Fruit fly (Drosophila melanogaster): ENCODE data around the gene CG33493.

The CG33493 gene

dm6 chr3L:10681814-10682213 is 11.2 kb downstream of the CG33493 start (continued):
- TF ChIP-seq CG34224 (GFP tag; IDR thresholded peaks at IDR 0.05; ENCODE audit: partially characterized antibody) (no peak), CG6791 (GFP tag; IDR thresholded peaks at IDR 0.05; ENCODE audit: partially characterized antibody) (no peak), CG6175 (GFP tag; IDR thresholded peaks at IDR 0.05) (no peak), yki (optimal IDR thresholded peaks at IDR 0.05) (peak; percentile 90), CG32772 (GFP tag; IDR thresholded peaks at IDR 0.05) (no peak), Bdp1 (GFP tag; optimal IDR thresholded peaks at IDR 0.05) (no peak), cato (GFP tag; optimal IDR thresholded peaks at IDR 0.05; ENCODE audit: borderline replicate concordance) (no peak), CG3995 (GFP tag; optimal IDR thresholded peaks at IDR 0.05) (no peak), al (GFP tag; IDR thresholded peaks at IDR 0.05) (no peak), Med (GFP tag) (peak; percentile 84), seq (GFP tag; IDR thresholded peaks at IDR 0.05) (peak; percentile 11; the same call in 1 of the 2 replicates), Hmr (GFP tag; optimal IDR thresholded peaks at IDR 0.05) (no peak), CG9797 (GFP tag; optimal IDR thresholded peaks at IDR 0.05) (no peak), CG30403 (GFP tag; optimal IDR thresholded peaks at IDR 0.05) (no peak), pzg (GFP tag; optimal IDR thresholded peaks at IDR 0.05) (no peak), Atf6 (GFP tag; IDR thresholded peaks at IDR 0.05) (peak; percentile 32; the same call in 1 of the 2 replicates), hkb (optimal IDR thresholded peaks at IDR 0.05) (no peak), hkb (GFP tag; IDR thresholded peaks at IDR 0.05) (peak; percentile 45; the same call in 1 of the 2 replicates), Deaf1 (tag; optimal IDR thresholded peaks at IDR 0.05) (peak; percentile 13), peb (GFP tag; IDR thresholded peaks at IDR 0.05) (no peak), aop (GFP tag; IDR thresholded peaks at IDR 0.05) (no peak), dimm (GFP tag; IDR thresholded peaks at IDR 0.05) (no peak), CG7745 (tag; optimal IDR thresholded peaks at IDR 0.05) (no peak), CG11696 (GFP tag; IDR thresholded peaks at IDR 0.05) (peak; percentile 40; the same call in 1 of the 2 replicates), E2f1 (GFP tag; IDR thresholded peaks at IDR 0.05) (no peak), onecut (GFP tag; IDR thresholded peaks at IDR 0.05) (peak; percentile 4; the same call in 1 of the 2 replicates), wek (GFP tag; optimal IDR thresholded peaks at IDR 0.05) (peak; percentile 14), CG17359 (tag; optimal IDR thresholded peaks at IDR 0.05) (no peak), Ada2b (GFP tag; IDR thresholded peaks at IDR 0.05) (0 out of 2 replicates have a peak, but pooled peaks have one; percentile 30), wdn (GFP tag; IDR thresholded peaks at IDR 0.05) (peak; percentile 49; the same call in 1 of the 2 replicates), Mad (GFP tag; optimal IDR thresholded peaks at IDR 0.05) (no peak), nerfin-2 (GFP tag; IDR thresholded peaks at IDR 0.05; ENCODE audit: partially characterized antibody) (no peak), CG11695 (GFP tag; IDR thresholded peaks at IDR 0.05) (0 out of 3 replicates have a peak, but pooled peaks have one; percentile 7), sens-2 (GFP tag; IDR thresholded peaks at IDR 0.05) (0 out of 2 replicates have a peak, but pooled peaks have one; percentile 5), CG2202 (tag; optimal IDR thresholded peaks at IDR 0.05) (no peak), BtbVII (GFP tag; optimal IDR thresholded peaks at IDR 0.05) (no peak), chm (GFP tag; IDR thresholded peaks at IDR 0.05) (peak; percentile 69; the same call in 1 of the 2 replicates), so (GFP tag; IDR thresholded peaks at IDR 0.05) (peak; percentile 31; the same call in 2 of the 3 replicates), Abd-B (GFP tag; optimal IDR thresholded peaks at IDR 0.05) (no peak), CG14965 (GFP tag; optimal IDR thresholded peaks at IDR 0.05; ENCODE audit: borderline replicate concordance) (no peak), CG17385 (GFP tag; optimal IDR thresholded peaks at IDR 0.05) (peak; percentile 23), E2f2 (GFP tag; IDR thresholded peaks at IDR 0.05) (no peak; the same call in 1 of the 2 replicates), CG13287 (GFP tag; IDR thresholded peaks at IDR 0.05; ENCODE audit: partially characterized antibody) (peak; percentile 40; the same call in 1 of the 2 replicates), CG1233 (GFP tag; optimal IDR thresholded peaks at IDR 0.05) (no peak), rib (GFP tag; IDR thresholded peaks at IDR 0.05) (peak; percentile 60; the same call in 1 of the 2 replicates), Ssrp (tag; optimal IDR thresholded peaks at IDR 0.05) (no peak), C15 (GFP tag; IDR thresholded peaks at IDR 0.05) (no peak), gcm (GFP tag; optimal IDR thresholded peaks at IDR 0.05) (no peak), CG6272 (GFP tag; IDR thresholded peaks at IDR 0.05) (no peak), odd (GFP tag; optimal IDR thresholded peaks at IDR 0.05) (no peak), CG8290 (GFP tag; optimal IDR thresholded peaks at IDR 0.05) (no peak), CG8290 (tag; optimal IDR thresholded peaks at IDR 0.05) (no peak)

Data from whole organism, embryonic.